Worm (Caenorhabditis elegans) whole organism, L1 larva: Measurements from ENCODE around the gene srb-1.

Experiments used
- elt-3 ChIP-seq, 6 experiments: fragments of 150-350 bp in 1 of 6; sonication (generic microtip); optimal IDR thresholded peaks; 2 replicates each; lab custom pipeline; 2017 to 2018; ENCODE audit warnings: missing biosample characterization in 6 of 6, missing genetic modification characterization in 6 of 6, inconsistent platforms in 1 of 6
- lin-15B ChIP-seq: fragments of 150-350 bp; sonication (generic microtip); optimal IDR thresholded peaks from 3 replicates; lab custom pipeline; 2014; ENCODE audit warnings: missing biosample characterization, missing genetic modification characterization
- nhr-237 ChIP-seq: fragments of 150-350 bp; optimal IDR thresholded peaks from 2 replicates; lab custom pipeline; 2014; ENCODE audit warnings: missing biosample characterization, missing genetic modification characterization
- nhr-47 ChIP-seq: sonication (generic microtip); optimal IDR thresholded peaks from 2 replicates; lab custom pipeline; 2016; ENCODE audit warnings: mild to moderate bottlenecking, missing genetic modification characterization, moderate library complexity, missing compliant biosample characterization
- unc-98 ChIP-seq: fragments of 200-800 bp; sonication (Bioruptor generic); IDR thresholded peaks from 2 replicates; pipeline ENCODE4 v1.3.6; 2022; ENCODE audit warnings: missing genetic modification characterization, missing compliant biosample characterization

DNA sequence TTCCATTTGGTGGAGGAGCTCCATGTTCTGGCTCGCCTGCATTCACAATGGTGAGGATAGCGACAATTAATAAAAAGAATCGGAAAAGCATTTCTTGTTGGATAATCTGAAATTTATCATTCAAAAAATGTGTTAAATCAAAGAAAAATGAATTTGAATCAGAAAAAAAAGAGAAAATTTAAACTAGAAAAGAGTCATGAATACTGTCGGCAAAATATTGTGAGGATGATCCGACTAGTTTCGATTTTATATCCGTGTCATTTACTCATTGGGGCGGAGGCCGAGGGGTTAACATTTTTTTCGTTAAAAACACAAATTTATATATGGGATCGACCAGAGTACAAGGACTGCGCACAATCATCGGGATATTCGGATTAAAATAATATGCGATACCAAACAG, 7.1 kb upstream of the srb-1 start, which contains the start of gene C27D6.12:
- TF ChIP-seq lin-15B (tag; lab: Kevin White, UChicago) (no peak), nhr-237 (no peak), unc-98 (GFP tag; lab: Robert Waterston, UW) (no peak), elt-3 (tag; optimal IDR thresholded peaks at IDR 0.05; lab: Kevin White, UChicago) (no peak), nhr-47 (tag; lab: Kevin White, UChicago) (no peak)
